Fruit fly (Drosophila melanogaster) whole organism, prepupa: ENCODE results near the gene CG14931.

Experiments used
- CG16779 ChIP-seq: fragments of 200-800 bp; sonication (Bioruptor generic); optimal IDR thresholded peaks from 3 replicates; lab custom pipeline; 2017; ENCODE audit warnings: missing biosample characterization, mild to moderate bottlenecking, missing genetic modification characterization
- CG4318 ChIP-seq: fragments of 200-800 bp; sonication (Bioruptor generic); optimal IDR thresholded peaks from 3 replicates; lab custom pipeline; 2017; ENCODE audit warnings: missing biosample characterization, mild to moderate bottlenecking, missing genetic modification characterization
- CG6276 ChIP-seq: fragments of 200-800 bp; sonication (Bioruptor generic); optimal IDR thresholded peaks from 2 replicates; lab custom pipeline; 2017; ENCODE audit warnings: missing biosample characterization, mild to moderate bottlenecking, missing genetic modification characterization
- CG7368 ChIP-seq: fragments of 200-800 bp; sonication (Bioruptor generic); optimal IDR thresholded peaks from 3 replicates; lab custom pipeline; 2016; ENCODE audit warnings: missing biosample characterization, missing genetic modification characterization
- CG8319 ChIP-seq: fragments of 200-800 bp; sonication (Bioruptor generic); optimal IDR thresholded peaks from 3 replicates; lab custom pipeline; 2016; ENCODE audit warnings: missing biosample characterization, missing genetic modification characterization
- Lpt ChIP-seq: fragments of 200-800 bp; sonication (Bioruptor generic); optimal IDR thresholded peaks from 3 replicates; lab custom pipeline; 2016; ENCODE audit warnings: missing biosample characterization, missing genetic modification characterization
- Met ChIP-seq: fragments of 200-800 bp; sonication (Bioruptor generic); optimal IDR thresholded peaks from 3 replicates; lab custom pipeline; 2016; ENCODE audit warnings: missing biosample characterization, missing genetic modification characterization
- OdsH ChIP-seq: fragments of 200-800 bp; sonication (Bioruptor generic); optimal IDR thresholded peaks from 3 replicates; lab custom pipeline; 2016; ENCODE audit warnings: missing biosample characterization, missing genetic modification characterization
- Sox14 ChIP-seq: fragments of 200-800 bp; sonication (Bioruptor generic); optimal IDR thresholded peaks from 3 replicates; lab custom pipeline; 2016; ENCODE audit warnings: missing biosample characterization, missing genetic modification characterization
- fkh ChIP-seq: fragments of 200-800 bp; sonication (Bioruptor generic); optimal IDR thresholded peaks from 3 replicates; lab custom pipeline; 2017; ENCODE audit warnings: missing biosample characterization, mild to moderate bottlenecking, missing genetic modification characterization, moderate library complexity
- spab ChIP-seq: fragments of 200-800 bp; sonication (Bioruptor generic); optimal IDR thresholded peaks from 2 replicates; lab custom pipeline; 2017; ENCODE audit warnings: missing biosample characterization, mild to moderate bottlenecking, missing genetic modification characterization, missing genetic modification reagents
- ss ChIP-seq, 2 experiments: fragments of 200-800 bp; sonication (Bioruptor generic); optimal IDR thresholded peaks; 2 replicates in 1 of 2; 3 replicates in 1 of 2; lab custom pipeline; 2017 to 2018; ENCODE audit warnings: mild to moderate bottlenecking in 2 of 2, missing biosample characterization in 2 of 2, missing genetic modification characterization in 2 of 2, moderate library complexity in 1 of 2

DNA sequence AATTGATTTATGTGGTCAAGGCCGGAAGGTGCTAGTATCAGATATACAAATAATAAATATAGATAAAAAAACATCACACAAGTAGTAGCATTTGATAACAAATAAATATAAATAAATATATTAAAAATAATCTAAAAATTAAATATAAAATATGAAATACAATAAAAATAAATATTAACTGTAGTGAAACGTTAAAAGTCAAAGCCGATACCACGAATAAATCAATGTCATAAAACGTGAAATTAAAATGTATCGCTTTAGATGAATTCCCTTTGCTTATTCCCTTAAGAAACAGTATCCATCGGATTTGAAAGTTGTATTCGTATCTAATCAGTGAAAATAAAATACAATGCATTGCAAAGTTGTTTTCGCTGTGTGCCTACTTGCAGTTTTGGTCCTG lies 46.2 kb downstream of the CG14931 start, which contains the start of gene CG45012:
- TF ChIP-seq CG6276 (GFP tag; lab: Kevin White, UChicago): no peak
- TF ChIP-seq CG4318 (GFP tag; lab: Kevin White, UChicago): no peak
- TF ChIP-seq OdsH: no peak
- TF ChIP-seq spab (GFP tag; lab: Kevin White, UChicago): no peak
- TF ChIP-seq fkh: no peak
- no peak for TF ChIP-seq Lpt (GFP tag; lab: Kevin White, UChicago)
- TF ChIP-seq CG7368 (GFP tag; lab: Kevin White, UChicago): no peak
- no peak for TF ChIP-seq CG8319 (GFP tag; lab: Kevin White, UChicago)
- no peak for TF ChIP-seq Met (GFP tag; lab: Kevin White, UChicago)
- no peak for TF ChIP-seq Sox14 (GFP tag; lab: Kevin White, UChicago)
- TF ChIP-seq CG16779 (tag; lab: Kevin White, UChicago): no peak
- no peak for TF ChIP-seq ss (GFP tag; optimal IDR thresholded peaks at IDR 0.05; lab: Kevin White, UChicago)
